Fruit fly (Drosophila melanogaster) whole organism, embryonic: ENCODE data around the gene CG32797.
A peak's percentile ranks its signal among the peaks of the same experiment; 100 is the strongest.

Source experiments
- BEAF-32 ChIP-seq: fragments of 200-800 bp; sonication (Bioruptor generic); optimal IDR thresholded peaks from 3 replicates; lab custom pipeline; 2017; ENCODE audit warnings: missing biosample characterization, missing genetic modification characterization, mild to moderate bottlenecking, moderate library complexity, missing genetic modification reagents
- Bgb ChIP-seq: fragments of 200-800 bp; sonication (Bioruptor generic); IDR thresholded peaks from 2 replicates; pipeline ENCODE4 v1.3.6; 2022; ENCODE audit warnings: missing biosample characterization, missing genetic modification characterization; ENCODE audit not compliant: partially characterized antibody
- CG11093 ChIP-seq: fragments of 200-800 bp; sonication (Bioruptor generic); IDR thresholded peaks from 3 replicates; pipeline ENCODE4 v1.3.6; 2022; ENCODE audit warnings: missing biosample characterization, missing genetic modification characterization
- CG13287 ChIP-seq: fragments of 200-800 bp; sonication (Bioruptor generic); IDR thresholded peaks from 2 replicates; pipeline ENCODE4 v1.3.6; 2022; ENCODE audit warnings: missing biosample characterization, missing genetic modification characterization; ENCODE audit not compliant: partially characterized antibody
- CG15073 ChIP-seq: fragments of 200-800 bp; sonication (Bioruptor generic); optimal IDR thresholded peaks from 2 replicates; lab custom pipeline; 2016; ENCODE audit warnings: missing biosample characterization, missing genetic modification characterization
- CG15269 ChIP-seq: fragments of 200-800 bp; sonication (Bioruptor generic); optimal IDR thresholded peaks from 2 replicates; lab custom pipeline; 2018; ENCODE audit warnings: missing biosample characterization, mild to moderate bottlenecking, missing genetic modification characterization, moderate library complexity
- CG1647 ChIP-seq: fragments of 200-800 bp; sonication (Bioruptor generic); optimal IDR thresholded peaks from 3 replicates; lab custom pipeline; 2016; ENCODE audit warnings: missing biosample characterization, missing genetic modification characterization
- CG17361 ChIP-seq: fragments of 200-800 bp; sonication (Bioruptor generic); IDR thresholded peaks from 3 replicates; pipeline ENCODE4 v1.3.6; 2022; ENCODE audit warnings: missing biosample characterization, missing genetic modification characterization
- CG17385 ChIP-seq: fragments of 200-800 bp; sonication (Bioruptor generic); optimal IDR thresholded peaks from 3 replicates; lab custom pipeline; 2018; ENCODE audit warnings: missing biosample characterization, mild to moderate bottlenecking, missing genetic modification characterization
- CG18011 ChIP-seq: fragments of 200-800 bp; sonication (Bioruptor generic); optimal IDR thresholded peaks from 2 replicates; lab custom pipeline; 2017; ENCODE audit warnings: missing biosample characterization, missing genetic modification characterization, mild to moderate bottlenecking, moderate library complexity, missing genotype
- CG2712 ChIP-seq: fragments of 200-800 bp; optimal IDR thresholded peaks from 3 replicates; lab custom pipeline; 2019; ENCODE audit warnings: missing biosample characterization, mild to moderate bottlenecking, missing genetic modification characterization, moderate library complexity
- CG3847 ChIP-seq: fragments of 200-800 bp; sonication (Bioruptor generic); IDR thresholded peaks from 2 replicates; pipeline ENCODE4 v1.3.6; 2022; ENCODE audit warnings: missing biosample characterization, missing genetic modification characterization
- CG42726 ChIP-seq: fragments of 200-800 bp; sonication (Bioruptor generic); IDR thresholded peaks from 2 replicates; pipeline ENCODE4 v1.3.6; 2022; ENCODE audit warnings: missing biosample characterization, missing genetic modification characterization; ENCODE audit not compliant: partially characterized antibody
- CG6689 ChIP-seq: fragments of 200-800 bp; sonication (Bioruptor generic); IDR thresholded peaks from 2 replicates; pipeline ENCODE4 v1.3.6; 2022; ENCODE audit warnings: missing biosample characterization, missing genetic modification characterization
- CG9932 ChIP-seq: fragments of 200-800 bp; sonication (Bioruptor generic); IDR thresholded peaks from 2 replicates; pipeline ENCODE4 v1.3.6; 2022; ENCODE audit warnings: missing biosample characterization, missing genetic modification characterization
- Chrac-16 ChIP-seq: fragments of 200-800 bp; sonication (Bioruptor generic); optimal IDR thresholded peaks from 3 replicates; lab custom pipeline; 2016; ENCODE audit warnings: missing biosample characterization, missing genetic modification characterization
- Dfd ChIP-seq, 2 experiments: fragments of >200 bp; optimal IDR thresholded peaks; 2 replicates each; lab custom pipeline; 2017; ENCODE audit warnings: missing biosample characterization in 2 of 2, missing genetic modification characterization in 2 of 2
- E2f2 ChIP-seq: fragments of 200-800 bp; sonication (Bioruptor generic); IDR thresholded peaks from 2 replicates; pipeline ENCODE4 v1.3.6; 2022; ENCODE audit warnings: missing biosample characterization, missing genetic modification characterization
- Hr39 ChIP-seq: fragments of >200 bp; optimal IDR thresholded peaks from 2 replicates; lab custom pipeline; 2017
- MBD-R2 ChIP-seq: fragments of 200-800 bp; sonication (Bioruptor generic); IDR thresholded peaks from 2 replicates; pipeline ENCODE4 v1.3.6; 2022; ENCODE audit warnings: missing biosample characterization, missing genetic modification characterization
- MESR4 ChIP-seq: fragments of 200-800 bp; sonication (Bioruptor generic); optimal IDR thresholded peaks from 2 replicates; lab custom pipeline; 2018; ENCODE audit warnings: missing biosample characterization, mild to moderate bottlenecking, missing genetic modification characterization, moderate library complexity
- Med ChIP-seq: fragments of 200-800 bp; sonication (Bioruptor generic); peaks from one replicate; lab custom pipeline; 2016; ENCODE audit warnings: missing biosample characterization, missing genetic modification characterization, mild to moderate bottlenecking, inconsistent platforms, moderate library complexity
- Nf-YC ChIP-seq: fragments of 200-800 bp; optimal IDR thresholded peaks from 3 replicates; lab custom pipeline; 2019; ENCODE audit warnings: missing biosample characterization, mild to moderate bottlenecking, missing genetic modification characterization, moderate library complexity
- Pdp1 ChIP-seq, 2 experiments: fragments of 200-800 bp; sonication (Bioruptor generic); optimal IDR thresholded peaks; 3 replicates each; lab custom pipeline; 2016; ENCODE audit warnings: missing biosample characterization in 2 of 2, missing genetic modification characterization in 2 of 2, mild to moderate bottlenecking in 1 of 2, moderate library complexity in 1 of 2
- Sin3A ChIP-seq: fragments of >200 bp; optimal IDR thresholded peaks from 2 replicates; lab custom pipeline; 2018
- Sry-δ ChIP-seq: fragments of 200-800 bp; sonication (Bioruptor generic); optimal IDR thresholded peaks from 2 replicates; lab custom pipeline; 2016; ENCODE audit warnings: missing biosample characterization, missing genetic modification characterization
- Xbp1 ChIP-seq: fragments of 200-800 bp; sonication (Bioruptor generic); optimal IDR thresholded peaks from 3 replicates; lab custom pipeline; 2016; ENCODE audit warnings: missing biosample characterization, mild to moderate bottlenecking, missing genetic modification characterization
- aop ChIP-seq: fragments of 200-800 bp; sonication (Bioruptor generic); IDR thresholded peaks from 2 replicates; pipeline ENCODE4 v1.3.6; 2022; ENCODE audit warnings: missing biosample characterization, missing genetic modification characterization
- ase ChIP-seq: fragments of 200-800 bp; sonication (Bioruptor generic); IDR thresholded peaks from 3 replicates; pipeline ENCODE4 v1.3.6; 2022; ENCODE audit warnings: missing biosample characterization, missing genetic modification characterization
- bsh ChIP-seq, 2 experiments: fragments of 200-800 bp; sonication (Bioruptor generic); optimal IDR thresholded peaks; 2 replicates each; lab custom pipeline; 2017 to 2018; ENCODE audit warnings: mild to moderate bottlenecking in 2 of 2, missing biosample characterization in 2 of 2, missing genetic modification characterization in 2 of 2, moderate library complexity in 1 of 2
- crp ChIP-seq, 2 experiments: fragments of 200-800 bp; sonication (Bioruptor generic); optimal IDR thresholded peaks; 2 replicates in 1 of 2; 3 replicates in 1 of 2; lab custom pipeline; 2017; ENCODE audit warnings: missing biosample characterization in 2 of 2, missing genetic modification characterization in 2 of 2, mild to moderate bottlenecking in 1 of 2, moderate library complexity in 1 of 2
- dm ChIP-seq: fragments of 200-800 bp; sonication (Bioruptor generic); optimal IDR thresholded peaks from 3 replicates; lab custom pipeline; 2016; ENCODE audit warnings: missing biosample characterization, missing genetic modification characterization
- fd96Cb ChIP-seq: fragments of 200-800 bp; sonication (Bioruptor generic); optimal IDR thresholded peaks from 2 replicates; lab custom pipeline; 2018; ENCODE audit warnings: missing biosample characterization, mild to moderate bottlenecking, missing genetic modification characterization, moderate library complexity
- gro ChIP-seq: fragments of 200-800 bp; sonication (Bioruptor generic); optimal IDR thresholded peaks from 2 replicates; lab custom pipeline; 2016; ENCODE audit warnings: missing biosample characterization, missing genetic modification characterization
- h ChIP-seq: fragments of >200 bp; optimal IDR thresholded peaks from 2 replicates; lab custom pipeline; 2017
- inv ChIP-seq: fragments of 200-800 bp; sonication (Bioruptor generic); IDR thresholded peaks from 2 replicates; pipeline ENCODE4 v1.3.6; 2022; ENCODE audit warnings: missing biosample characterization, missing genetic modification characterization; ENCODE audit not compliant: partially characterized antibody
- knrl ChIP-seq: fragments of 200-800 bp; sonication (Bioruptor generic); IDR thresholded peaks from 3 replicates; pipeline ENCODE4 v1.3.6; 2022; ENCODE audit warnings: missing biosample characterization, missing genetic modification characterization; ENCODE audit not compliant: partially characterized antibody
- lilli ChIP-seq: fragments of 200-800 bp; sonication (Bioruptor generic); optimal IDR thresholded peaks from 3 replicates; lab custom pipeline; 2016; ENCODE audit warnings: missing biosample characterization, missing genetic modification characterization
- mld ChIP-seq: fragments of 200-800 bp; sonication (Bioruptor generic); IDR thresholded peaks from 3 replicates; pipeline ENCODE4 v1.3.6; 2022; ENCODE audit warnings: missing biosample characterization, missing genetic modification characterization; ENCODE audit not compliant: partially characterized antibody
- nerfin-2 ChIP-seq: fragments of 200-800 bp; sonication (Bioruptor generic); IDR thresholded peaks from 2 replicates; pipeline ENCODE4 v1.3.6; 2022; ENCODE audit warnings: missing biosample characterization, missing genetic modification characterization; ENCODE audit not compliant: partially characterized antibody
- nmo ChIP-seq: fragments of 200-800 bp; sonication (Bioruptor generic); optimal IDR thresholded peaks from 2 replicates; lab custom pipeline; 2018; ENCODE audit warnings: missing biosample characterization, mild to moderate bottlenecking, missing genetic modification characterization, moderate library complexity
- nom ChIP-seq: fragments of 200-800 bp; sonication (Bioruptor generic); optimal IDR thresholded peaks from 2 replicates; lab custom pipeline; 2017; ENCODE audit warnings: missing biosample characterization, missing genetic modification characterization, mild to moderate bottlenecking, moderate library complexity, missing genetic modification reagents
- row ChIP-seq: fragments of 200-800 bp; sonication (Bioruptor generic); IDR thresholded peaks from 3 replicates; pipeline ENCODE4 v1.3.6; 2022; ENCODE audit warnings: missing biosample characterization, missing genetic modification characterization
- salm ChIP-seq: fragments of 200-800 bp; sonication (Bioruptor generic); optimal IDR thresholded peaks from 2 replicates; lab custom pipeline; 2018; ENCODE audit warnings: missing biosample characterization, mild to moderate bottlenecking, missing genetic modification characterization
- sens ChIP-seq: fragments of 200-800 bp; sonication (Bioruptor generic); peaks from one replicate; lab custom pipeline; 2016; ENCODE audit warnings: missing biosample characterization, missing genetic modification characterization
- stc ChIP-seq: fragments of 200-800 bp; sonication (Bioruptor generic); IDR thresholded peaks from 2 replicates; pipeline ENCODE4 v1.3.6; 2022; ENCODE audit warnings: missing biosample characterization, missing genetic modification characterization
- stwl ChIP-seq: fragments of 200-800 bp; sonication (Bioruptor generic); optimal IDR thresholded peaks from 3 replicates; lab custom pipeline; 2018; ENCODE audit warnings: missing biosample characterization, mild to moderate bottlenecking, missing genetic modification characterization, moderate library complexity
- sug ChIP-seq: fragments of 200-800 bp; optimal IDR thresholded peaks from 2 replicates; lab custom pipeline; 2019; ENCODE audit warnings: missing biosample characterization, mild to moderate bottlenecking, missing genetic modification characterization, moderate library complexity
- tna ChIP-seq: fragments of 200-800 bp; sonication (Bioruptor generic); IDR thresholded peaks from 2 replicates; pipeline ENCODE4 v1.3.6; 2022; ENCODE audit warnings: missing biosample characterization, missing genetic modification characterization; ENCODE audit not compliant: partially characterized antibody
- usp ChIP-seq: fragments of >200 bp; optimal IDR thresholded peaks from 2 replicates; lab custom pipeline; 2017; ENCODE audit warnings: missing biosample characterization, missing genetic modification characterization

The CG32797 gene

DNA sequence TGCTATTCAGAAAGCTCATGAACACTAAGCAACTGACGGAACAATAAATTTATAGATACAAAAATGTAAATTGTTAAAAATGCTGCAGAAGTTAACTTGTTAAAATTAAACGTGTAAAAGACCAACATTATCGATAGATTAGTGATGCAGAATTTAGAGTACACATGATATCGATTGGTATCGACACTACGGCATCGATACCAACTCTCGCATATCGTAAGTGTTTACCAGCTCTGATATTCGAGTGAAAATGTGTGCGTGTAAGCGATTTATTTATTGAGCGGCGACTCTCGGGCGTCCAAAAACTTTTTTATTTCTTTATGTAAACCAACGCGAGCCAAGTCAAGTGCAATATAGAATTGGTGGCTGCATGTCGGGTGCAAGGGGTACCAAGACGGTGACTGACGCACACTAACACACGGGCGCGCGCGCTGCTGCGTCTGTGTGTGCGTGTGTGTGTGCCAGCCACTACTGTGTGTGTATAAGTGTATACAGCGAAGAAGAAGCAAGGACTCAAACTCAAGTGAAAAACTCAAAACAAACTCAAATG is 22.2 kb upstream of the CG32797 start, which contains the start of gene z (continued):
- peak; percentile 92 for TF ChIP-seq CG17385 (GFP tag; lab: Kevin White, UChicago)
- TF ChIP-seq sens (GFP tag; lab: Kevin White, UChicago) = peak; percentile 83
- TF ChIP-seq salm (tag; lab: Kevin White, UChicago) = no peak
- no peak for TF ChIP-seq fd96Cb (tag; lab: Kevin White, UChicago)
- TF ChIP-seq stwl (tag; lab: Kevin White, UChicago) = peak; percentile 53
- peak; percentile 24 for TF ChIP-seq CG2712 (tag; lab: Kevin White, UChicago)
- no peak for TF ChIP-seq aop (GFP tag; lab: Robert Waterston, UW)
- no peak for TF ChIP-seq sug (tag; lab: Kevin White, UChicago)
- TF ChIP-seq Pdp1 (GFP tag; optimal IDR thresholded peaks at IDR 0.05; lab: Kevin White, UChicago) = peak in 1 of 2 experiments; percentile 33
- no peak for TF ChIP-seq CG6689 (GFP tag; lab: Robert Waterston, UW)
- peak; percentile 96 for TF ChIP-seq BEAF-32
- TF ChIP-seq Sry-δ = peak; percentile 97
- peak; percentile 29; the same call in 1 of the 3 replicates for TF ChIP-seq CG17361
- TF ChIP-seq knrl (GFP tag; lab: Robert Waterston, UW) = peak; percentile 95
- peak; percentile 89 for TF ChIP-seq CG13287
- TF ChIP-seq gro = peak; percentile 21
- peak; percentile 12; the same call in 1 of the 2 replicates for TF ChIP-seq CG3847 (GFP tag; lab: Robert Waterston, UW)
- peak; percentile 94 for TF ChIP-seq inv
- no peak for TF ChIP-seq usp (GFP tag; lab: Kevin White, UChicago)
- peak in 1 of 2 experiments; percentile 53 for TF ChIP-seq crp (GFP tag; optimal IDR thresholded peaks at IDR 0.05; lab: Kevin White, UChicago)
- TF ChIP-seq CG18011 (GFP tag; lab: Kevin White, UChicago) = no peak
- peak; percentile 42 for TF ChIP-seq nmo
- no peak for TF ChIP-seq ase (GFP tag; lab: Robert Waterston, UW)
- TF ChIP-seq nerfin-2 (GFP tag; lab: Robert Waterston, UW) = peak; percentile 92
- TF ChIP-seq CG42726 (GFP tag; lab: Robert Waterston, UW) = peak; percentile 88
- TF ChIP-seq row (GFP tag; lab: Robert Waterston, UW) = peak; percentile 27; the same call in 1 of the 3 replicates
- peak; percentile 85 for TF ChIP-seq mld (GFP tag; lab: Robert Waterston, UW)
- no peak for TF ChIP-seq bsh (GFP tag; optimal IDR thresholded peaks at IDR 0.05; lab: Kevin White, UChicago)
- peak; percentile 93 for TF ChIP-seq Bgb (GFP tag; lab: Robert Waterston, UW)
- peak; percentile 33 for TF ChIP-seq dm (GFP tag; lab: Kevin White, UChicago)
- peak; percentile 36 for TF ChIP-seq nom (GFP tag; lab: Kevin White, UChicago)
- TF ChIP-seq h = no peak
- TF ChIP-seq Xbp1 = peak; percentile 1
- peak; percentile 31 for TF ChIP-seq lilli (GFP tag; lab: Kevin White, UChicago)
- peak; percentile 76 for TF ChIP-seq E2f2 (GFP tag; lab: Robert Waterston, UW)
- TF ChIP-seq stc (GFP tag; lab: Robert Waterston, UW) = no peak
- peak; percentile 79 for TF ChIP-seq tna (GFP tag; lab: Robert Waterston, UW)
- TF ChIP-seq Nf-YC (tag; lab: Kevin White, UChicago) = peak; percentile 29
- peak; percentile 95 for TF ChIP-seq MESR4 (GFP tag; lab: Kevin White, UChicago)
- TF ChIP-seq CG9932 (GFP tag; lab: Robert Waterston, UW) = peak; percentile 44; the same call in 1 of the 2 replicates
- peak; percentile 92 for TF ChIP-seq Hr39 (lab: Kevin White, UChicago)
- TF ChIP-seq CG1647 (GFP tag; lab: Kevin White, UChicago) = no peak
- TF ChIP-seq CG15073 = no peak
- peak; percentile 50 for TF ChIP-seq MBD-R2 (GFP tag; lab: Robert Waterston, UW)
- TF ChIP-seq Sin3A = peak; percentile 57
- no peak for TF ChIP-seq CG11093 (GFP tag; lab: Robert Waterston, UW)
- peak in 1 of 2 experiments; percentile 16 for TF ChIP-seq Dfd (GFP tag; optimal IDR thresholded peaks at IDR 0.05; lab: Kevin White, UChicago)
- TF ChIP-seq Med (GFP tag; lab: Kevin White, UChicago) = peak; percentile 75
- no peak for TF ChIP-seq Chrac-16
- TF ChIP-seq CG15269 (tag; lab: Kevin White, UChicago) = no peak
